Fruit fly (Drosophila melanogaster) whole organism, pupa: ENCODE data around the gene CG46525.

Experiments
- CG13204 ChIP-seq: fragments of 200-800 bp; sonication (Bioruptor generic); optimal IDR thresholded peaks from 2 replicates; lab custom pipeline; 2018; ENCODE audit warnings: missing biosample characterization, mild to moderate bottlenecking, missing genetic modification characterization, moderate library complexity
- CG32121 ChIP-seq: fragments of 200-800 bp; sonication (Bioruptor generic); IDR thresholded peaks from 2 replicates; pipeline ENCODE4 v1.3.6; 2022; ENCODE audit warnings: missing biosample characterization, missing genetic modification characterization
- CG8301 ChIP-seq: fragments of 200-800 bp; sonication (Bioruptor generic); optimal IDR thresholded peaks from 2 replicates; lab custom pipeline; 2018; ENCODE audit warnings: missing biosample characterization, mild to moderate bottlenecking, missing genetic modification characterization
- Pif1A ChIP-seq: fragments of 200-800 bp; sonication (Bioruptor generic); optimal IDR thresholded peaks from 3 replicates; lab custom pipeline; 2016; ENCODE audit warnings: missing biosample characterization, missing genetic modification characterization
- Pif1B ChIP-seq: fragments of 200-800 bp; sonication (Bioruptor generic); optimal IDR thresholded peaks from 3 replicates; lab custom pipeline; 2016; ENCODE audit warnings: missing biosample characterization, missing genetic modification characterization
- fd96Ca ChIP-seq: fragments of 200-800 bp; sonication (Bioruptor generic); IDR thresholded peaks from 3 replicates; pipeline ENCODE4 v1.3.6; 2022; ENCODE audit warnings: missing biosample characterization, missing genetic modification characterization

DNA sequence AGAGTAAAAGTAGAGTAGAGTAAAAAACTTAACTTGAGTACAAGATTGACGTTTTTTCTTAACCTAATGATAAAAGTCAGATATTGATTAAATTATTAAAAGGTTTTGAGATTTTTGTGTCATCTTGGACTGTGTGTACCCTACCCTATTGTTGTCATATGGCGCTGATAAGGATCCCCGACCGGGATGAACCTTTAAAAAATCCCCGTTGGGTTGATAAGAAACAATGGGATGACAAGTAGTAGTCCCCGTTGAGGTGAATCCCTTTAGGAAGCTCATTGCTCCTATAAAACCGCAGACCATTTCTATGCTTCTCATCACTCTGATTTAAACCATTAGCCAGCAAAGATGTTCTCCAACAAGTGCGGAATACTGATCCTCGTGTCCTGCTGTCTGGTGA lies 19.5 kb downstream of the CG46525 start, which contains the start of gene edin:
- TF ChIP-seq fd96Ca (GFP tag; lab: Robert Waterston, UW) (no peak), CG32121 (no peak), Pif1B (GFP tag; lab: Kevin White, UChicago) (no peak), Pif1A (GFP tag; lab: Kevin White, UChicago) (no peak), CG13204 (GFP tag; lab: Kevin White, UChicago) (no peak), CG8301 (no peak)
